Worm (Caenorhabditis elegans): ENCODE results near the gene panl-2.

DNA sequence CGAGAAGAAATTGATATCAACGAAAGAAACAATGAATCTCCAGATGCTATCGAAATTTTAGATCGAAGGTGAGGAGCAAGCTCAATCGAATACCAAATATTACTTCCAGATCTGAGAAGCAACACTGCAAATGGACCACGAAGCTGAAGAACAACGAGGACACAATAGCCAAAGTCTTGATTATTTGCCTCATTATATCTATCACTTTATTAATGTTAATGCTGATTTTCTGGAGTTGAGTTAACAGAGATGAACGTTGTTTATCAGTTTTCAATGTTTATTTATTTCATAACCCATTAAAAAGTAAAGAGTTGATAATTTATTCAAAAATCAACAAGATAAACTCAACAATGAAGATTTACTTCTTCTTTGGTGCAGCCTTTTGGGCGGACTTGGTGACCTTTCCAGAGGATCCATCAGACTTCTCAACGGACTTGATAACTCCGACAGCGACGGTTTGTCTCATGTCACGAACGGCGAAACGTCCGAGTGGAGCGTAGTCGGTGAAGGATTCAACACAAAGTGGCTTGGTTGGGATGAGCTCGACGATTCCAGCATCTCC is 1.9 kb upstream of the panl-2 start:
- TF ChIP-seq him-1 (tag; optimal IDR thresholded peaks at IDR 0.05), result no peak
- TF ChIP-seq dao-5 (tag; optimal IDR thresholded peaks at IDR 0.05), result peak; percentile 25

Measured in whole organism, L4/young adult.